Worm (Caenorhabditis elegans) whole organism, mixed stage, embryonic: ENCODE measurements around the gene F53F1.2.

ENCODE experiments used
- lin-13 ChIP-seq: fragments of 150-350 bp; optimal IDR thresholded peaks from 2 replicates; lab custom pipeline; 2014; ENCODE audit warnings: missing biosample characterization, missing genetic modification characterization
- lin-32 ChIP-seq: fragments of 200-800 bp; sonication (Bioruptor generic); optimal IDR thresholded peaks from 2 replicates; lab custom pipeline; 2018; ENCODE audit warnings: mild to moderate bottlenecking, missing genetic modification characterization, missing compliant biosample characterization
- nhr-237 ChIP-seq: fragments of 150-350 bp; optimal IDR thresholded peaks from 2 replicates; lab custom pipeline; 2014; ENCODE audit warnings: missing biosample characterization, missing genetic modification characterization
- nhr-28 ChIP-seq: fragments of 150-350 bp; optimal IDR thresholded peaks from 2 replicates; lab custom pipeline; 2014; ENCODE audit warnings: missing biosample characterization, missing genetic modification characterization
- unc-62 ChIP-seq: fragments of 150-350 bp; optimal IDR thresholded peaks from 2 replicates; lab custom pipeline; 2014; ENCODE audit warnings: missing biosample characterization, missing genetic modification reagents, missing genetic modification characterization
- zip-8 ChIP-seq: fragments of 150-350 bp; optimal IDR thresholded peaks from 2 replicates; lab custom pipeline; 2014; ENCODE audit warnings: missing biosample characterization, missing genetic modification characterization

ce11 chrV:13453334-13453733 lies 46.7 kb downstream of the F53F1.2 start, which contains the start of gene lurp-2:
- TF ChIP-seq unc-62 (GFP tag; lab: Kevin White, UChicago) (no peak), lin-32 (GFP tag; lab: Kevin White, UChicago) (no peak), nhr-28 (tag; lab: Kevin White, UChicago) (no peak), lin-13 (tag; lab: Kevin White, UChicago) (no peak), zip-8 (tag; lab: Kevin White, UChicago) (no peak), nhr-237 (no peak)
